Worm (Caenorhabditis elegans): Measurements from ENCODE around the gene C28D4.18.
"Not testable (repeated sequence)": the region's sequence is repeated elsewhere in the genome, so short reads cannot be mapped to it uniquely, and the experiment has no call there.

The C28D4.18 gene

ce11 chrIV:9762667-9763173 is 37.6 kb downstream of the C28D4.18 start:
- TF ChIP-seq him-1 (tag; optimal IDR thresholded peaks at IDR 0.05) (no peak), W03F9.2 (tag; optimal IDR thresholded peaks at IDR 0.05) (no peak), dao-5 (tag; optimal IDR thresholded peaks at IDR 0.05) (no peak)

DNA sequence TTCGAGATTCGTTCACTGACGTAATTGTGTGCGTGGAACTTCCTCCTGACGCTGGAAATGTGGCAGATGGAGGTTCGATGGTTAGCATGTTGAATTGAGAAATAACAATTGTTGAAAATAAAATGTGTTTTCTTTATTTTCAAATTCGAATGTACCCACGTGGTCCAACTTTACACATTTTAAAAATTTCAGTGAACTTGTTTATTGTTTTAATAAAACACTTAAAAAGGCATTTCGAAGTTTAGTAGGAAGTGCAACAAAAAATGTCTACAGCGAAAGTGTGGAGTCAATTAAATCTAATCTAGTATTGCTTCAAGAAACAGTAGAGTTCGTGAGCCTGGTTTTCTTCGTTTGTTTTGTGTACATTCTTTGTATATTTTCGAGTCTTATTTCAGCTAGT is 41.2 kb downstream of the C28D4.18 start, which contains the start of gene ssp-36:
TSS of gene ssp-36 (minus strand) at position 101 of the 400 bp plus-strand sequence.
- no peak for TF ChIP-seq W03F9.2 (tag; optimal IDR thresholded peaks at IDR 0.05)
- TF ChIP-seq dao-5 (tag; optimal IDR thresholded peaks at IDR 0.05): no peak
- no peak for TF ChIP-seq him-1 (tag; optimal IDR thresholded peaks at IDR 0.05)

ce11 chrIV:9767054-9767453 is 42.0 kb downstream of the C28D4.18 start, which contains the start of gene msp-79:
Gene msp-79, minus strand, starts transcription at chrIV:9767154.
- not testable (repeated sequence) for TF ChIP-seq him-1, W03F9.2, dao-5 (tag; optimal IDR thresholded peaks at IDR 0.05)

DNA sequence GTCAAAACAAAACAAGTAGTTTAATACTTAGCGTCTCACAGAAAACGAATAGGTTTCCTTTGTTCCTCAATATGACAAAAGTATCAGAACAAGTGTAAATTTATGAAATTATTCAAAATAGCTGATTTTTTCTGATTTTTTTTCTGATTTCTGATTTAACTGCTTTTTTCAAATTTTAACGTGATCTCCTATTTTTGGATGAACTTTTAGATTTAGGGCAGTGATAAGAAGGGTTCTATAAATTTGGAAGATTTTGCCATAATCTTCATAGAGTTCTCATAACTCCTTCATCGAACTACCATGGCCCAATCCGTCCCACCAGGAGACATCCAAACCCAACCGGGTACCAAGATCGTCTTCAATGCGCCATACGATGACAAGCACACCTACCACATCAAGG is 44.7 kb downstream of the C28D4.18 start, which contains the start of gene msp-78:
TSS of gene msp-78 (plus strand) at position 301 of the 400 bp plus-strand sequence.
- not testable (repeated sequence) for TF ChIP-seq him-1, W03F9.2, dao-5 (tag; optimal IDR thresholded peaks at IDR 0.05)

- no peak for TF ChIP-seq him-1 (tag; optimal IDR thresholded peaks at IDR 0.05)
- no peak for TF ChIP-seq W03F9.2 (tag; optimal IDR thresholded peaks at IDR 0.05)
- no peak for TF ChIP-seq dao-5 (tag; optimal IDR thresholded peaks at IDR 0.05)
Observed at ce11 chrIV:9770798-9771197, 45.7 kb downstream of the C28D4.18 start.

DNA sequence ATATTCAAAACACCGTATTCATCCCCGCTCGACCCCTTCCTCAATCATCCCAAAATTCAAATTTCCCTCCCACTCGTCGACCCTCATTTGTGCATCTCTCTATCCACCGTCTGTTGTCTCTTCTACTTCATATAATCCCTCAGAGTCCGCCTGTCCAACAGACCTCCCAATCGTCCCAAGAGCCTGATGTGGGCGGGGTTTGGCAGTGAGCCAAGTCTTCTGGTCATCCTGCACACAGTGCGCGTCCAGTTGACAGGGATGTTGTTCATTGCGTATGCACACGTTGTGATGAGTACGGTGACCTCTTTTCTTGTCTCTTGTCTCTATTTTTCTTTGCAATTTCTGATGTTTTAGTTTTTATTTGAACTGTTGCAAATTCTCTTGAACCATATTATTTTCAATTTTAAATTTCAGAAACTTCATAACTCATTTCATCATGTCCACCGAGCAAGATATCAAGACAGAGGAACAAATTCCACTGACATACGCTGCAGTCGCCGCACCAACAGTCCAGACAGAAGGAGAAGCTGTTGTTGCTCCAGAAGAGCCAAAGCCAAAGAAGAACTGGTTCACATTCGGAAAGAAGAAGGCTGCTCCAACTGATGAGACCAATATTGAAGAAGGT is 47.1 kb downstream of the C28D4.18 start, which contains the start of gene cav-1:
TSS of gene cav-1 (plus strand) at position 415 of the 625 bp plus-strand sequence.
- TF ChIP-seq dao-5 (tag; optimal IDR thresholded peaks at IDR 0.05) (no peak), him-1 (tag; optimal IDR thresholded peaks at IDR 0.05) (no peak)

DNA sequence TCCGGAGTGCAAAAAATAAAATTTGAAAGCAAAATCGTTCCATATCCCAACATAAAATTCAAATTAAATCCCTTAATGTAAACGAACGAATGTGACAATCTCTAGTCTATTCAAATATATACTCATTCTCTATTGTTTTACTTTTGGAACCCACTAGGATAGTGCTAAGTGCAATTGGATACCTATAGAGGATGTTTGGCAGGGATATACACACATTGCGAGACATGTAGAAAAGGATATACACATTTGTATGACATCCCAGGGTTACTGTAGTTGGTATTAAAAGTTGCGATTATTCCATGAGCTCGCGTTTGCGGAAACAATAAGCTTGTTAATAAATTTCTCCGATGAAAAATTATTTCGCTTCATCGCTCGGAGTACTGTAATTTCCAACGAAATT is 48.4 kb downstream of the C28D4.18 start:
- no peak for TF ChIP-seq W03F9.2 (tag; optimal IDR thresholded peaks at IDR 0.05)
- no peak for TF ChIP-seq him-1 (tag; optimal IDR thresholded peaks at IDR 0.05)
- TF ChIP-seq dao-5 (tag; optimal IDR thresholded peaks at IDR 0.05): no peak

Data from whole organism, L4/young adult.